Worm (Caenorhabditis elegans): ENCODE data around the gene ttr-41.

ttr-41 gene

DNA sequence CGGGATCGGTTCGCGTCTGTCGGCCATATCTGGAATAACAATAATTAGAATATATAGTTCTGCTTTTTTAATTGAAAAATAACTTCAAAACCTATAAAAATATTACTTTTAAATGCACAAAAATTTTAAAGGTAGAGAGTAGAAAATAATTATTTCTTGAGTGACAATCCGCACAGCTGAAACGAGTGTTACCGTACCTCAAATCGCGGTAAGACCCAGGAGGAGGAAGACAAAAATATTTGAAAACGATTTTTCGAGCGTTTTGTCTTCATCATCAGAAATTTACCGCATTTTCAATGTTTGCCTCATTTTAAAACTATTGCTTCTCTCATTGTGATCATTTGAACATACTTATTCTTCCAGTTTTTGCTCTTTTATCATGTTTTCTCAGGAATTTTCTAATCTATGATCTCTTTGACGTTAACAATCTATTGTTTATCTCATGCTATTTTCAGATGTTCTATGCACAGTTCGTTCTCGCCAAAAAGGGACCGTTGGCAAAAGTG, 29.4 kb downstream of the ttr-41 start, which contains the start of the genes rpn-5 and scc-1 (continued):
- TF ChIP-seq aha-1 (tag; optimal IDR thresholded peaks at IDR 0.05): no peak
- TF ChIP-seq elt-3 (tag; optimal IDR thresholded peaks at IDR 0.05): peak in 2 of 6 experiments; percentile 57 to 64

DNA sequence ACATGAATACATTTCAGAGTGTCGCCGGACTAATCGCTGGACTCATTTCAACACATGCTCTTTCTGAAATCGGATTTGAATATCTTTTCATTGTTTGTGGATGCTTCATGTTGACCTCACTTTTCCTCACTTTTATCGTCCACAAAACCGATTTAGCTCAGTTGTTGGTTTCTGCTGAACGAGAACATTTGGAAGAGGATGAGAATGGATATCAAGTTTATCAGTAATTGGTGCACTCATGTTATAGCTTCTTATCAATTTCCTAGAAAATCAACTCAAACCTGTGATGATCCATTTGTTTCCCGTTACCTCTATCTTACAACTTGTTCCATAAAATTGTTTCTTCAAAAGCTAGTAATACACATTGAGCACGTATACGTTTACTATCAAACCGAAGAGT, 31.6 kb downstream of the ttr-41 start:
- TF ChIP-seq aly-2 (tag; optimal IDR thresholded peaks at IDR 0.05) (peak; percentile 40), efl-3 (GFP tag; optimal IDR thresholded peaks at IDR 0.05) (no peak), ztf-11 (tag; optimal IDR thresholded peaks at IDR 0.05) (no peak), nhr-85 (tag) (peak; percentile 14)

DNA sequence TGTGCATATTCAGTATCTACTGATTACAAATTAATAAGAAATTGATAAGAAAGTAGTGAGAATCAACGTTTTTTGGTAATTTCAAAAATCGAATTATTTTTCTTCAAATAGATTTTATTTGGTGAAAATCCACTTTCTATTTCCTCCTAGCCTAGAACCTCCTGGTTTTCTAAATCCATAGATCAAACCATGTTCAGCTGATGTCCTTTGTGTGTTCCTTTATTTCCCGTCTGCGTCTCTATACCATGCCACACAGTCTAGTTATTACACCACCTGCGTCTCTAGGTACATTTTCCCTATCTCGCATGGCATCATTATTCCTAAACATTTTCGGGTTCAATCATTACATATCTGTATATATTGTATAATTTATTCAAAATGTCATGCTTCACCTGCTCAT, 34.5 kb downstream of the ttr-41 start, which contains the start of gene F10G7.5:
Gene F10G7.5 (plus strand): TSS at position 286 of the 400 bp plus-strand sequence.
- peak; percentile 64 for TF ChIP-seq elt-2 (tag; optimal IDR thresholded peaks at IDR 0.05)
- peak; percentile 33 to 68 for TF ChIP-seq efl-1 (optimal IDR thresholded peaks at IDR 0.05)
- TF ChIP-seq efl-1 (GFP tag; optimal IDR thresholded peaks at IDR 0.05 in 1 of 2): peak; percentile 17 to 92
- TF ChIP-seq lin-14 (GFP tag; optimal IDR thresholded peaks at IDR 0.05): peak; percentile 67
- peak; percentile 42 for TF ChIP-seq nhr-85 (tag)
- no peak for TF ChIP-seq C16A3.4 (tag; optimal IDR thresholded peaks at IDR 0.05)
- no peak for TF ChIP-seq Y116A8C.19 (tag; optimal IDR thresholded peaks at IDR 0.05; ENCODE audit: borderline replicate concordance)
- TF ChIP-seq xbp-1 (tag; optimal IDR thresholded peaks at IDR 0.05): no peak
- TF ChIP-seq fkh-10 (GFP tag; optimal IDR thresholded peaks at IDR 0.05): no peak
- no peak for TF ChIP-seq nhr-11 (tag; optimal IDR thresholded peaks at IDR 0.05)
- no peak for TF ChIP-seq egl-13 (tag; optimal IDR thresholded peaks at IDR 0.05)
- no peak for TF ChIP-seq nhr-76 (tag; optimal IDR thresholded peaks at IDR 0.05)
- TF ChIP-seq nhr-237 (tag; optimal IDR thresholded peaks at IDR 0.05): no peak
- TF ChIP-seq mef-2 (tag; optimal IDR thresholded peaks at IDR 0.05): no peak
- TF ChIP-seq rnt-1 (tag; optimal IDR thresholded peaks at IDR 0.05): no peak
- TF ChIP-seq nhr-71 (tag; optimal IDR thresholded peaks at IDR 0.05): peak; percentile 9
- peak in 1 of 2 experiments; percentile 32 for TF ChIP-seq lin-35 (GFP tag; optimal IDR thresholded peaks at IDR 0.05)
- TF ChIP-seq snpc-4 (tag; optimal IDR thresholded peaks at IDR 0.05): no peak
- no peak for TF ChIP-seq egl-27 (tag; optimal IDR thresholded peaks at IDR 0.05)
- TF ChIP-seq pag-3 (tag; optimal IDR thresholded peaks at IDR 0.05; ENCODE audit: borderline replicate concordance, insufficient read depth): no peak
- TF ChIP-seq nhr-77 (tag; optimal IDR thresholded peaks at IDR 0.05): no peak
- peak in 2 of 3 experiments; percentile 11 to 34 for TF ChIP-seq dpl-1 (GFP tag; optimal IDR thresholded peaks at IDR 0.05)
- TF ChIP-seq fos-1 (tag; optimal IDR thresholded peaks at IDR 0.05): no peak
- no peak for TF ChIP-seq dsc-1 (tag; optimal IDR thresholded peaks at IDR 0.05)
- peak; percentile 55 for TF ChIP-seq blmp-1 (tag; optimal IDR thresholded peaks at IDR 0.05)
- TF ChIP-seq efl-3 (GFP tag; optimal IDR thresholded peaks at IDR 0.05): no peak
- TF ChIP-seq snu-23 (GFP tag; optimal IDR thresholded peaks at IDR 0.05): peak; percentile 23
- no peak for TF ChIP-seq unc-130 (tag; optimal IDR thresholded peaks at IDR 0.05)
- no peak for TF ChIP-seq nhr-47 (tag; optimal IDR thresholded peaks at IDR 0.05)
- TF ChIP-seq C04F5.9 (tag; optimal IDR thresholded peaks at IDR 0.05): no peak
- TF ChIP-seq ets-5 (GFP tag; IDR thresholded peaks at IDR 0.05): no peak
- TF ChIP-seq ama-1 (optimal IDR thresholded peaks at IDR 0.05): no peak
- TF ChIP-seq ztf-11 (tag; optimal IDR thresholded peaks at IDR 0.05): no peak
- no peak for TF ChIP-seq elt-3 (tag; optimal IDR thresholded peaks at IDR 0.05)
- no peak for TF ChIP-seq unc-86 (tag; optimal IDR thresholded peaks at IDR 0.05)
- no peak for TF ChIP-seq zip-4 (GFP tag; optimal IDR thresholded peaks at IDR 0.05)
- no peak for TF ChIP-seq grh-1 (GFP tag; IDR thresholded peaks at IDR 0.05)
- TF ChIP-seq sup-37 (GFP tag; optimal IDR thresholded peaks at IDR 0.05): no peak
- TF ChIP-seq nhr-12 (tag; optimal IDR thresholded peaks at IDR 0.05): no peak
- TF ChIP-seq nhr-84 (tag; optimal IDR thresholded peaks at IDR 0.05): no peak
- no peak for TF ChIP-seq mep-1 (tag; optimal IDR thresholded peaks at IDR 0.05)
- TF ChIP-seq lsy-2 (tag; optimal IDR thresholded peaks at IDR 0.05): peak; percentile 31 to 52

All from whole organism, L1 larva.